Fruit fly (Drosophila melanogaster) whole organism: ENCODE results near the gene Or67a.

Source experiments
- CG8478 ChIP-seq: fragments of >200 bp; optimal IDR thresholded peaks from 2 replicates; lab custom pipeline; 2018; ENCODE audit warnings: inconsistent platforms
- Dll ChIP-seq: fragments of >200 bp; optimal IDR thresholded peaks from 2 replicates; lab custom pipeline; 2017
- EcR ChIP-seq, 2 experiments: fragments of >200 bp; optimal IDR thresholded peaks; 2 replicates each; lab custom pipeline; 2017; ENCODE audit warnings: missing biosample characterization in 2 of 2, missing genetic modification characterization in 2 of 2, missing genetic modification reagents in 2 of 2
- pan ChIP-seq: fragments of >200 bp; optimal IDR thresholded peaks from 2 replicates; lab custom pipeline; 2017
- psq ChIP-seq: fragments of >200 bp; optimal IDR thresholded peaks from 2 replicates; lab custom pipeline; 2017
- usp ChIP-seq: fragments of >200 bp; optimal IDR thresholded peaks from 2 replicates; lab custom pipeline; 2017; ENCODE audit warnings: missing biosample characterization, missing genetic modification characterization, mixed read lengths

Or67a gene

DNA sequence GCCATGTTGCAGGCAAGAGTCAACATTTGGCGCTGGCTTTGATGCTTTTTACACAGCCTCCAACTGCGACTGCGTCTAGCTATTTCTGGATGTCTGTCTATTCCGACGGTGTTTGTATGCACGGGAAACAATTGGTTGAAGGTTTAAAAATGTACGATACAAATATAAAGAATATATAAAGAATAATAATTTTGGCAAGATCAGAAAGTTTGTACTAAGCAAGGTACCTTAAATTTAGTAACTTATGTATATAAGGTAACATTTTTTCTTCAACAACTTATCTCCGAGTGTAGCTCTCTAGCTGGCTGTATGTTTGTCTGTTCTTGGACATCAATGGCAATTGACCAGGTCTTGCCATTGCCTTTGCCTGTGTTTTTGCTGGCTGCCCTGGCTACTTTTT lies 38.0 kb downstream of the Or67a start:
- TF ChIP-seq Dll (lab: Kevin White, UChicago) (no peak), CG8478 (lab: Kevin White, UChicago) (no peak), EcR (GFP tag; optimal IDR thresholded peaks at IDR 0.05; lab: Kevin White, UChicago) (no peak), pan (lab: Kevin White, UChicago) (no peak)

DNA sequence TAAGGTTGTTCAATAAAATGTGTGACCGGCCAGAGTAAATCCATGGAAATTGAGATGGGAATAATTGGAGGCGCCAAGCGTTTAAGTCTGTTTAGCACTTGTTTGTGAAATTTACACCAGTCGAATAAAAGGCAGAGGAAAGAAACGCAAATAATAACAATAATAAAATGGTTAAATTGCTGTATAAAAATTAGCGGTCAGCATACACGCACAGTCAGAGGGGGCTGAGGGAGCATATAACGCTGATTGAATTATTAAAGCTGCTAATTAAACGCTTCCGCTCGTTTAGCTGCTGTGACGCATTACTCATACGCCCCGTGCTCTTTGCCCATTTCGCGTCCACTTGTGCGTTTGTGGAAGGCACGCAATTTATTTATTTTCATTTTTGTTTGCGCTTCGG lies 38.9 kb downstream of the Or67a start:
- TF ChIP-seq pan (lab: Kevin White, UChicago): no peak
- no peak for TF ChIP-seq Dll (lab: Kevin White, UChicago)
- no peak for TF ChIP-seq usp (GFP tag; lab: Kevin White, UChicago)
- TF ChIP-seq psq (lab: Kevin White, UChicago): no peak
- no peak for TF ChIP-seq EcR (GFP tag; optimal IDR thresholded peaks at IDR 0.05; lab: Kevin White, UChicago)
- TF ChIP-seq CG8478 (lab: Kevin White, UChicago): no peak

DNA sequence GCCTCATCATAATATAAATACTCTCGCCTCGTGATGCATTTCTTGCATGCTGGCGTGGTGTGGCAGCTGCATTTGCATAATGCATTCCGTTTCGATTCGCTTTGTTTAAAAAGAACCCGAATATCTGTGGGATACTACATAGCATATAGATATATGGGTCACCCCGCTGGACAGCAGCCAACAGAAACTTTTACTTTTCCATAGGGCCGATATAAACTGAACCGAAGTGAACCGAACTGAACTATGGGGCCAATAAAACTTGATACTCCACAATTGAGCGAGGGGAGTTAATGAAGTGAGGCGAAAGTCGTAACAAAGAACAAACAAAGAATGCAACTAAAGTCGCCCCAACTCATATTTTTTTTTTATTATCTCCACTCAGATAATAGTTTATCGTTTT lies 40.3 kb downstream of the Or67a start:
- TF ChIP-seq pan (lab: Kevin White, UChicago): no peak
- TF ChIP-seq psq (lab: Kevin White, UChicago): no peak
- no peak for TF ChIP-seq CG8478 (lab: Kevin White, UChicago)
- no peak for TF ChIP-seq Dll (lab: Kevin White, UChicago)
- TF ChIP-seq EcR (GFP tag; optimal IDR thresholded peaks at IDR 0.05; lab: Kevin White, UChicago): no peak

DNA sequence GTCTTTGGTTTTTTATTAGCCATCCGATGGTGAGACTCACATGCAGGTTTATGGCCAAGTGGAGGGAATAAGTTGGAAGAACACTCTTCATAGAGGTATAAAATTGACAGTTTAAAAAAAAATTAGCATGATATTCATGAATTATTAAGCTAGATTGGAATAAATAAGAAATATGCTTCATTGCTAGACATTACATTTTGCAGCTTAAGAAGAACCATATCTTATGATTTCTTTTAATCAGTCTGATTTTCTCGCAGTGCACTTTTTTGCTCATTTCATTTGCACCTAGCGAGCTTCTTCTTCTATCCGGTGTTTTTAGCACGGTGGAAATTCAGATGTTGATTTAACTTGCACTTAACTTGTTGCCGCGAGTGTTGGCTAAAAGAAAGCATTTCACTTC lies 41.0 kb downstream of the Or67a start:
- TF ChIP-seq pan (lab: Kevin White, UChicago) (no peak), Dll (lab: Kevin White, UChicago) (no peak), EcR (GFP tag; optimal IDR thresholded peaks at IDR 0.05; lab: Kevin White, UChicago) (no peak), CG8478 (lab: Kevin White, UChicago) (no peak), psq (lab: Kevin White, UChicago) (no peak)

DNA sequence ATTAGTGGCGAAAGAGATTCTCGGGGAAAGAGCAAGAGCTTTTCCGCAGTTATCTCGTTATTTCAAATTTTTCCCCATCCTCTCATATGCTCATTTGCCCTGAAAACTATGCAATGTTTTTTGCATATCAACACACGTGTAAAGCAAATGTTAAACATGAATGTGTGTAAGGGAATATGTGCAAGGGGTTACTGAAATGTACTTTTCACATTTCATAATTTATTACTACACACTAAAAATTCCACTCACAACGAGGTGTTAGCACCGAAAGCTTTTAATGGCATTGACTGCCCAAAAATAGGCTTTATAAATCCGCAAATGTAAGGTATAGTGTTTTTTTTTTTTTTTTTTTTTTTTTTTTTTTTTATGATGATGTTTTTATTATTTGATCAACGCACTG lies 42.8 kb downstream of the Or67a start:
- no peak for TF ChIP-seq psq (lab: Kevin White, UChicago)
- TF ChIP-seq Dll (lab: Kevin White, UChicago): no peak
- no peak for TF ChIP-seq EcR (GFP tag; optimal IDR thresholded peaks at IDR 0.05; lab: Kevin White, UChicago)
- no peak for TF ChIP-seq usp (GFP tag; lab: Kevin White, UChicago)
- TF ChIP-seq CG8478 (lab: Kevin White, UChicago): no peak
- no peak for TF ChIP-seq pan (lab: Kevin White, UChicago)
